Fruit fly (Drosophila melanogaster) whole organism, embryonic: ENCODE measurements around the gene Tyler.

ENCODE experiments used
- Adf1 ChIP-seq: fragments of 200-800 bp; sonication (Bioruptor generic); IDR thresholded peaks from 2 replicates; pipeline ENCODE4 v1.3.6; 2022; ENCODE audit warnings: missing biosample characterization, missing genetic modification characterization
- CG10147 ChIP-seq: fragments of 200-800 bp; sonication (Bioruptor generic); optimal IDR thresholded peaks from 2 replicates; lab custom pipeline; 2019; ENCODE audit warnings: missing biosample characterization, mild to moderate bottlenecking, missing genetic modification characterization, moderate library complexity
- CG10274 ChIP-seq: fragments of 200-800 bp; sonication (Bioruptor generic); optimal IDR thresholded peaks from 3 replicates; lab custom pipeline; 2017; ENCODE audit warnings: missing biosample characterization, mild to moderate bottlenecking, missing genetic modification characterization
- CG11560 ChIP-seq: fragments of 200-800 bp; sonication (Bioruptor generic); IDR thresholded peaks from 3 replicates; pipeline ENCODE4 v1.3.6; 2022; ENCODE audit warnings: missing biosample characterization, missing genetic modification characterization
- CG12219 ChIP-seq: fragments of 200-800 bp; sonication (Bioruptor generic); optimal IDR thresholded peaks from 3 replicates; lab custom pipeline; 2018; ENCODE audit warnings: missing biosample characterization, mild to moderate bottlenecking, missing genetic modification characterization
- CG12942 ChIP-seq: fragments of 200-800 bp; sonication (Bioruptor generic); optimal IDR thresholded peaks from 3 replicates; lab custom pipeline; 2016; ENCODE audit warnings: missing biosample characterization, missing genetic modification characterization
- CG14667 ChIP-seq: fragments of 200-800 bp; sonication (Bioruptor generic); IDR thresholded peaks from 2 replicates; pipeline ENCODE4 v1.3.6; 2022; ENCODE audit warnings: missing biosample characterization, missing genetic modification characterization
- CG15479 ChIP-seq: fragments of 200-800 bp; sonication (Bioruptor generic); optimal IDR thresholded peaks from 3 replicates; lab custom pipeline; 2019; ENCODE audit warnings: missing biosample characterization, mild to moderate bottlenecking, missing genetic modification characterization, moderate library complexity
- CG1602 ChIP-seq: fragments of 200-800 bp; sonication (Bioruptor generic); optimal IDR thresholded peaks from 3 replicates; lab custom pipeline; 2016; ENCODE audit warnings: missing biosample characterization, missing genetic modification characterization
- CG17829 ChIP-seq: fragments of 200-800 bp; optimal IDR thresholded peaks from 2 replicates; lab custom pipeline; 2019; ENCODE audit warnings: missing biosample characterization, mild to moderate bottlenecking, missing genetic modification characterization, moderate library complexity
- CG18262 ChIP-seq: fragments of 200-800 bp; optimal IDR thresholded peaks from 3 replicates; lab custom pipeline; 2019; ENCODE audit warnings: missing biosample characterization, mild to moderate bottlenecking, missing genetic modification characterization, moderate library complexity
- CG18764 ChIP-seq: fragments of 200-800 bp; sonication (Bioruptor generic); optimal IDR thresholded peaks from 3 replicates; lab custom pipeline; 2016; ENCODE audit warnings: missing biosample characterization, missing genetic modification characterization
- CG3065 ChIP-seq: fragments of 200-800 bp; sonication (Bioruptor generic); optimal IDR thresholded peaks from 2 replicates; lab custom pipeline; 2016; ENCODE audit warnings: missing biosample characterization, missing genetic modification characterization
- CG32532 ChIP-seq: fragments of 200-800 bp; sonication (Bioruptor generic); IDR thresholded peaks from 2 replicates; pipeline ENCODE4 v1.3.6; 2022; ENCODE audit warnings: missing biosample characterization, missing genetic modification characterization
- CG4707 ChIP-seq: fragments of 200-800 bp; sonication (Bioruptor generic); optimal IDR thresholded peaks from 2 replicates; lab custom pipeline; 2018; ENCODE audit warnings: missing biosample characterization, mild to moderate bottlenecking, missing genetic modification characterization, moderate library complexity
- CG4820 ChIP-seq: fragments of 200-800 bp; sonication (Bioruptor generic); optimal IDR thresholded peaks from 3 replicates; lab custom pipeline; 2016; ENCODE audit warnings: missing biosample characterization, missing genetic modification characterization
- CG5180 ChIP-seq: fragments of 200-800 bp; sonication (Bioruptor generic); optimal IDR thresholded peaks from 3 replicates; lab custom pipeline; 2017; ENCODE audit warnings: missing biosample characterization, missing genetic modification characterization, mild to moderate bottlenecking, moderate library complexity, missing genetic modification reagents
- CG6765 ChIP-seq: fragments of 200-800 bp; sonication (Bioruptor generic); optimal IDR thresholded peaks from 3 replicates; lab custom pipeline; 2017; ENCODE audit warnings: missing biosample characterization, mild to moderate bottlenecking, missing genetic modification characterization
- CG6791 ChIP-seq: fragments of 200-800 bp; sonication (Bioruptor generic); IDR thresholded peaks from 3 replicates; pipeline ENCODE4 v1.3.6; 2022; ENCODE audit warnings: missing biosample characterization, missing genetic modification characterization; ENCODE audit not compliant: partially characterized antibody
- CG7372 ChIP-seq: fragments of 200-800 bp; sonication (Bioruptor generic); IDR thresholded peaks from 2 replicates; pipeline ENCODE4 v1.3.6; 2022; ENCODE audit warnings: missing biosample characterization, missing genetic modification characterization
- CoRest ChIP-seq: fragments of 200-800 bp; sonication (Bioruptor generic); optimal IDR thresholded peaks from 3 replicates; lab custom pipeline; 2018; ENCODE audit warnings: missing biosample characterization, mild to moderate bottlenecking, missing genetic modification characterization, moderate library complexity
- Dad ChIP-seq: fragments of 200-800 bp; sonication (Bioruptor generic); optimal IDR thresholded peaks from 3 replicates; lab custom pipeline; 2016; ENCODE audit warnings: missing biosample characterization, missing genetic modification characterization
- Dbx ChIP-seq: fragments of 200-800 bp; sonication (Bioruptor generic); IDR thresholded peaks from 3 replicates; pipeline ENCODE4 v1.3.6; 2022; ENCODE audit warnings: missing biosample characterization, missing genetic modification characterization
- Dip3 ChIP-seq: fragments of 200-800 bp; sonication (Bioruptor generic); optimal IDR thresholded peaks from 3 replicates; lab custom pipeline; 2016; ENCODE audit warnings: missing biosample characterization, missing genetic modification characterization
- Fer1 ChIP-seq: fragments of 200-800 bp; sonication (Bioruptor generic); optimal IDR thresholded peaks from 2 replicates; lab custom pipeline; 2017; ENCODE audit warnings: missing biosample characterization, mild to moderate bottlenecking, missing genetic modification characterization
- Hey ChIP-seq: fragments of 200-800 bp; sonication (Bioruptor generic); optimal IDR thresholded peaks from 3 replicates; lab custom pipeline; 2018; ENCODE audit warnings: missing biosample characterization, mild to moderate bottlenecking, missing genetic modification characterization
- Lhr ChIP-seq: fragments of 200-800 bp; sonication (Bioruptor generic); optimal IDR thresholded peaks from 3 replicates; lab custom pipeline; 2017; ENCODE audit warnings: mild to moderate bottlenecking, missing biosample characterization, missing genetic modification reagents, missing genetic modification characterization
- MBD-R2 ChIP-seq: fragments of 200-800 bp; sonication (Bioruptor generic); IDR thresholded peaks from 2 replicates; pipeline ENCODE4 v1.3.6; 2022; ENCODE audit warnings: missing biosample characterization, missing genetic modification characterization
- Opbp ChIP-seq: fragments of 200-800 bp; sonication (Bioruptor generic); IDR thresholded peaks from 3 replicates; pipeline ENCODE4 v1.3.6; 2022; ENCODE audit warnings: missing biosample characterization, missing genetic modification characterization; ENCODE audit not compliant: partially characterized antibody
- Ssrp ChIP-seq: fragments of 200-800 bp; sonication (Bioruptor generic); optimal IDR thresholded peaks from 2 replicates; lab custom pipeline; 2018; ENCODE audit warnings: missing biosample characterization, mild to moderate bottlenecking, missing genetic modification characterization, moderate library complexity
- Xbp1 ChIP-seq: fragments of 200-800 bp; sonication (Bioruptor generic); optimal IDR thresholded peaks from 3 replicates; lab custom pipeline; 2016; ENCODE audit warnings: missing biosample characterization, mild to moderate bottlenecking, missing genetic modification characterization
- al ChIP-seq: fragments of 200-800 bp; sonication (Bioruptor generic); IDR thresholded peaks from 2 replicates; pipeline ENCODE4 v1.3.6; 2022; ENCODE audit warnings: missing biosample characterization, missing genetic modification characterization
- bab2 ChIP-seq: fragments of 200-800 bp; sonication (Bioruptor generic); optimal IDR thresholded peaks from 2 replicates; lab custom pipeline; 2016; ENCODE audit warnings: missing biosample characterization, missing genetic modification characterization
- bbx ChIP-seq: fragments of 200-800 bp; sonication (Bioruptor generic); IDR thresholded peaks from 2 replicates; pipeline ENCODE4 v1.3.6; 2022; ENCODE audit warnings: missing biosample characterization, missing genetic modification characterization; ENCODE audit not compliant: partially characterized antibody
- caup ChIP-seq: fragments of 200-800 bp; sonication (Bioruptor generic); optimal IDR thresholded peaks from 3 replicates; lab custom pipeline; 2017; ENCODE audit warnings: missing biosample characterization, mild to moderate bottlenecking, missing genetic modification characterization, moderate library complexity; ENCODE audit not compliant: severe bottlenecking
- chif ChIP-seq, 2 experiments: fragments of 200-800 bp; sonication (Bioruptor generic); optimal IDR thresholded peaks; 3 replicates each; lab custom pipeline; 2016; ENCODE audit warnings: missing biosample characterization in 2 of 2, missing genetic modification characterization in 2 of 2
- danr ChIP-seq: fragments of 200-800 bp; sonication (Bioruptor generic); IDR thresholded peaks from 2 replicates; pipeline ENCODE4 v1.3.6; 2022; ENCODE audit warnings: missing biosample characterization, missing genetic modification characterization
- dm ChIP-seq: fragments of 200-800 bp; sonication (Bioruptor generic); optimal IDR thresholded peaks from 3 replicates; lab custom pipeline; 2016; ENCODE audit warnings: missing biosample characterization, missing genetic modification characterization
- fd102C ChIP-seq: fragments of 200-800 bp; sonication (Bioruptor generic); optimal IDR thresholded peaks from 2 replicates; lab custom pipeline; 2018; ENCODE audit warnings: missing biosample characterization, mild to moderate bottlenecking, missing genetic modification characterization, moderate library complexity
- gcm ChIP-seq: fragments of 200-800 bp; sonication (Bioruptor generic); optimal IDR thresholded peaks from 2 replicates; lab custom pipeline; 2019; ENCODE audit warnings: missing biosample characterization, mild to moderate bottlenecking, missing genetic modification characterization, moderate library complexity
- gem ChIP-seq: fragments of 200-800 bp; sonication (Bioruptor generic); optimal IDR thresholded peaks from 2 replicates; lab custom pipeline; 2019; ENCODE audit warnings: missing biosample characterization, mild to moderate bottlenecking, missing genetic modification characterization, moderate library complexity
- her ChIP-seq: fragments of 200-800 bp; sonication (Bioruptor generic); optimal IDR thresholded peaks from 2 replicates; lab custom pipeline; 2016; ENCODE audit warnings: missing biosample characterization, missing genetic modification characterization
- jing ChIP-seq: fragments of 200-800 bp; sonication (Bioruptor generic); optimal IDR thresholded peaks from 2 replicates; lab custom pipeline; 2018; ENCODE audit warnings: missing biosample characterization, mild to moderate bottlenecking, missing genetic modification characterization
- lola ChIP-seq, 3 experiments: fragments of >200 bp in 2 of 3; fragments of 200-800 bp in 1 of 3; sonication (Bioruptor generic) in 1 of 3; optimal IDR thresholded peaks; 2 replicates each; lab custom pipeline; 2017 to 2019; ENCODE audit warnings: missing biosample characterization in 3 of 3, missing genetic modification characterization in 3 of 3, mild to moderate bottlenecking in 1 of 3, moderate library complexity in 1 of 3
- luna ChIP-seq: fragments of 200-800 bp; sonication (Bioruptor generic); optimal IDR thresholded peaks from 2 replicates; lab custom pipeline; 2016; ENCODE audit warnings: missing biosample characterization, missing genetic modification characterization
- maf-S ChIP-seq: fragments of 200-800 bp; sonication (Bioruptor generic); optimal IDR thresholded peaks from 2 replicates; lab custom pipeline; 2016; ENCODE audit warnings: missing biosample characterization, missing genetic modification characterization
- sim ChIP-seq: fragments of 200-800 bp; sonication (Bioruptor generic); IDR thresholded peaks from 2 replicates; pipeline ENCODE4 v1.3.6; 2022; ENCODE audit warnings: missing biosample characterization, missing genetic modification characterization
- stc ChIP-seq: fragments of 200-800 bp; sonication (Bioruptor generic); IDR thresholded peaks from 2 replicates; pipeline ENCODE4 v1.3.6; 2022; ENCODE audit warnings: missing biosample characterization, missing genetic modification characterization
- wor ChIP-seq: fragments of 200-800 bp; sonication (Bioruptor generic); IDR thresholded peaks from 2 replicates; pipeline ENCODE4 v1.3.6; 2022; ENCODE audit warnings: missing biosample characterization, missing genetic modification characterization
- zfh1 ChIP-seq: fragments of 200-800 bp; sonication (Bioruptor generic); IDR thresholded peaks from 3 replicates; pipeline ENCODE4 v1.3.6; 2022; ENCODE audit warnings: missing biosample characterization, missing genetic modification characterization

The Tyler gene

dm6 chrX:19663196-19663858 lies 52.0 kb downstream of the Tyler start (continued):
- TF ChIP-seq CG4707 (GFP tag; lab: Kevin White, UChicago) (peak; percentile 44), gcm (GFP tag; lab: Kevin White, UChicago) (no peak), zfh1 (GFP tag; lab: Robert Waterston, UW) (no peak), CG3065 (GFP tag; lab: Kevin White, UChicago) (no peak), fd102C (GFP tag; lab: Kevin White, UChicago) (no peak), CoRest (tag; lab: Kevin White, UChicago) (peak; percentile 76), her (GFP tag; lab: Kevin White, UChicago) (no peak), sim (no peak), lola (GFP tag; optimal IDR thresholded peaks at IDR 0.05; lab: Kevin White, UChicago) (peak in 1 of 3 experiments; percentile 65), Ssrp (tag; lab: Kevin White, UChicago) (peak; percentile 58), CG5180 (peak; percentile 27), CG11560 (tag; lab: Robert Waterston, UW) (no peak), MBD-R2 (GFP tag; lab: Robert Waterston, UW) (no peak), Fer1 (GFP tag; lab: Kevin White, UChicago) (no peak), Dip3 (GFP tag; lab: Kevin White, UChicago) (no peak), Dbx (GFP tag; lab: Robert Waterston, UW) (no peak), caup (GFP tag; lab: Kevin White, UChicago) (peak; percentile 10), CG6765 (GFP tag; lab: Kevin White, UChicago) (peak; percentile 42), gem (peak; percentile 56), Opbp (no peak), CG4820 (peak; percentile 16), CG15479 (GFP tag; lab: Kevin White, UChicago) (no peak), bbx (GFP tag; lab: Robert Waterston, UW) (no peak), stc (no peak), jing (GFP tag; lab: Kevin White, UChicago) (no peak), chif (GFP tag; optimal IDR thresholded peaks at IDR 0.05; lab: Kevin White, UChicago) (peak in 1 of 2 experiments; percentile 3), al (GFP tag; lab: Robert Waterston, UW) (no peak), CG18262 (tag; lab: Kevin White, UChicago) (peak; percentile 82), dm (no peak), bab2 (GFP tag; lab: Kevin White, UChicago) (no peak), Hey (no peak), maf-S (GFP tag; lab: Kevin White, UChicago) (no peak), CG6791 (no peak), CG10147 (GFP tag; lab: Kevin White, UChicago) (peak; percentile 45), Lhr (GFP tag; lab: Kevin White, UChicago) (no peak), Dad (no peak), wor (GFP tag; lab: Robert Waterston, UW) (no peak), CG12942 (peak; percentile 36), CG14667 (no peak), CG7372 (GFP tag; lab: Robert Waterston, UW) (no peak), CG32532 (GFP tag; lab: Robert Waterston, UW) (no peak; the same call in 1 of the 2 replicates), CG17829 (peak; percentile 48), Adf1 (GFP tag; lab: Robert Waterston, UW) (no peak), CG18764 (GFP tag; lab: Kevin White, UChicago) (no peak), CG1602 (GFP tag; lab: Kevin White, UChicago) (peak; percentile 43), CG12219 (GFP tag; lab: Kevin White, UChicago) (no peak), Xbp1 (peak; percentile 38), danr (GFP tag; lab: Robert Waterston, UW) (no peak), luna (GFP tag; lab: Kevin White, UChicago) (no peak), CG10274 (GFP tag; lab: Kevin White, UChicago) (peak; percentile 25)
